Worm (Caenorhabditis elegans): Measurements from ENCODE around the gene oac-52.

The oac-52 gene

DNA sequence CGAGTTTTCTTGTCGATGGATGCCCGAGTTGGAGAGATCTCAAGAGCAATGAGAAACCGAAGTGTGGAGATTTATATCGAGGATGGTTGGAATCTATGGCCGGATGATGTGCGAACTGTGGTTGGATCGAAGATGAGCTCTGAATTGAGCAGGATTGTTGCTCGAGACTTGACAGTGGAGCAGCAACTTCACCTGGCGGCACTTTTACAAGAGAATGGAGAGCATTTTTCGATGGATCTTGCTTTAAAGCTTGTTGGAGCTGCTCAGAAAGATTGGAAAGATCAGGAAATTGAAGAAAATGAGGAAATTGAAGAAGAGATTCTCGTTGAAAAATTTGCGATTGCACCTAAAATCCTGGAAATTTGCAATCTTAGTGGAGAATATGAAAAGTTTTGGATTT, 22.7 kb upstream of the oac-52 start:
- no peak for TF ChIP-seq ceh-100 (GFP tag; IDR thresholded peaks at IDR 0.05)
- no peak for TF ChIP-seq Y67H2A.10 (GFP tag; conservative IDR thresholded peaks at IDR 0.05)
- 0 out of 2 replicates have a peak, but pooled peaks have one; percentile 8 for TF ChIP-seq zfh-2 (GFP tag; conservative IDR thresholded peaks at IDR 0.05)

DNA sequence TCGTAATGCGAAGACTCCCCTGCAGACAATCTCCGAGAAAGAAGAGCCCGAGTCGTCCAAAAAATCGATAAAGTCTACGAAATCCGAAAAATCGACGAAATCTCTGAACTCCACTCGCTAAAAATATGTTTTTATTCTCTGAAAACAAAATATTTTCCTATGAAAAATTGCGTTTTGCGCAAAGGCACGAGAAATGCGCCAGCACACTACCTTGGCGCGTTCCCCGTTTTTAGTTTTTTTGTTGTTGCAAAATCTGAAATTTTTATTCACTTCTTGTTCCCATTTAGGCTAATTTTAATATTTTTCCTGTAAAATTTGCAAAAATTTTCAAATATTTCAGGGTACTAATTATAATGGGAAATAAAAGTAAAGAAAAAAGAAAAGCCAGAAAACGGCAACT, 14.1 kb upstream of the oac-52 start, which contains the start of gene F55F10.1:
TSS of gene F55F10.1 (plus strand) at position 341 of the 400 bp plus-strand sequence.
- TF ChIP-seq zim-3 (tag; optimal IDR thresholded peaks at IDR 0.05) (no peak), efl-1 (GFP tag; optimal IDR thresholded peaks at IDR 0.05) (peak; percentile 12), snpc-4 (GFP tag; optimal IDR thresholded peaks at IDR 0.05) (no peak), snpc-4 (tag; optimal IDR thresholded peaks at IDR 0.05) (peak in 3 of 4 experiments; percentile 11 to 77 (median 49)), xnd-1 (tag; optimal IDR thresholded peaks at IDR 0.05) (peak; percentile 2), T07F8.4 (tag; optimal IDR thresholded peaks at IDR 0.05) (no peak), mcd-1 (GFP tag; IDR thresholded peaks at IDR 0.05) (peak; percentile 86), ztf-3 (GFP tag; optimal IDR thresholded peaks at IDR 0.05) (no peak), let-526 (GFP tag; IDR thresholded peaks at IDR 0.05) (no peak), lsl-1 (GFP tag; optimal IDR thresholded peaks at IDR 0.05) (peak; percentile 46), dox-1 (GFP tag; IDR thresholded peaks at IDR 0.05) (peak; percentile 51; the same call in 1 of the 2 replicates), dpl-1 (GFP tag; optimal IDR thresholded peaks at IDR 0.05) (peak; percentile 20), egrh-3 (GFP tag; IDR thresholded peaks at IDR 0.05) (no peak), lin-54 (GFP tag; optimal IDR thresholded peaks at IDR 0.05) (peak; percentile 67), tlf-1 (GFP tag; optimal IDR thresholded peaks at IDR 0.05) (no peak), ceh-40 (GFP tag; IDR thresholded peaks at IDR 0.05) (no peak), pha-4 (tag; optimal IDR thresholded peaks at IDR 0.05) (no peak), F55B11.4 (tag; optimal IDR thresholded peaks at IDR 0.05; ENCODE audit: borderline replicate concordance, insufficient read depth) (no peak), C06A6.2 (GFP tag; conservative IDR thresholded peaks at IDR 0.05) (peak; percentile 39; the same call in 1 of the 2 replicates), ceh-79 (tag; optimal IDR thresholded peaks at IDR 0.05) (no peak), fkh-3 (tag; optimal IDR thresholded peaks at IDR 0.05) (no peak), lin-35 (GFP tag; optimal IDR thresholded peaks at IDR 0.05) (peak in 1 of 3 experiments; percentile 65), Y53G8AR.9 (GFP tag; conservative IDR thresholded peaks at IDR 0.05) (0 out of 2 replicates have a peak, but pooled peaks have one; percentile 48), Y56A3A.18 (GFP tag; IDR thresholded peaks at IDR 0.05) (0 out of 2 replicates have a peak, but pooled peaks have one; percentile 29), die-1 (tag; optimal IDR thresholded peaks at IDR 0.05) (no peak), hmg-20 (GFP tag; IDR thresholded peaks at IDR 0.05) (no peak), sptf-2 (GFP tag; optimal IDR thresholded peaks at IDR 0.05) (no peak), F49E8.2 (tag; optimal IDR thresholded peaks at IDR 0.05; ENCODE audit: insufficient read depth) (no peak), F23B12.7 (tag; optimal IDR thresholded peaks at IDR 0.05; ENCODE audit: insufficient read depth) (peak; percentile 35), attf-5 (GFP tag; optimal IDR thresholded peaks at IDR 0.05) (peak; percentile 12), D2030.7 (GFP tag; IDR thresholded peaks at IDR 0.05) (peak; percentile 33; the same call in 1 of the 2 replicates), akir-1 (GFP tag; optimal IDR thresholded peaks at IDR 0.05) (no peak), cebp-1 (GFP tag; IDR thresholded peaks at IDR 0.05) (no peak), cebp-1 (tag; optimal IDR thresholded peaks at IDR 0.05) (peak; percentile 58), ztf-18 (tag; optimal IDR thresholded peaks at IDR 0.05) (peak; percentile 94), ekl-4 (GFP tag; IDR thresholded peaks at IDR 0.05) (no peak), F33H1.4 (GFP tag; IDR thresholded peaks at IDR 0.05) (peak; percentile 40)

Data from whole organism, young adult.